Fruit fly (Drosophila melanogaster): ENCODE data around the gene CG4259.

The CG4259 gene

DNA sequence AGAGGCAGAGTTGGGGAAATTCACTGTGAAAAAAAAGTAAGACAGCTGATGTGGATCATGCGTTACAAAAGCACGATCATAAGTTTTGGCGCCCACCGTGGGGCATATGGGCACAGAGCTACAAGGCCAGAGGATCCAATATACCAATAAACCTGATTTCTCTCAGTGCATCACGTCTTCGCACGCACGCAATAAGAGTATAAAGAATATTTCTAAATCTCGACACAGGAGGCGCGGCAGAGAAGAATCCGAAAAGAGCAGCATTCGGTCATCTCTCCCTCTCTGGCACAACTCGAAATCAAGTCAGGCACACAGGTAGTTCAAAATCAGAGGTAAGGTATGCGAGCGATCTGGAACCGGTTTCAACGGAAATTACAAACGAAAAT lies 34.5 kb upstream of the CG4259 start:
- TF ChIP-seq CG17806 (tag; optimal IDR thresholded peaks at IDR 0.05): peak; percentile 94
- peak; percentile 89 for TF ChIP-seq CG12605 (GFP tag; IDR thresholded peaks at IDR 0.05)
- peak; percentile 91 for TF ChIP-seq Pif1B (GFP tag; optimal IDR thresholded peaks at IDR 0.05)
- TF ChIP-seq CG8159 (tag; optimal IDR thresholded peaks at IDR 0.05): peak; percentile 93
- peak; percentile 97 for TF ChIP-seq fd96Ca (GFP tag; IDR thresholded peaks at IDR 0.05)
- TF ChIP-seq Ets98B (GFP tag; IDR thresholded peaks at IDR 0.05): peak; percentile 87
- TF ChIP-seq EcR (GFP tag; optimal IDR thresholded peaks at IDR 0.05): peak; percentile 72
- peak; percentile 92 for TF ChIP-seq CG8301 (tag; optimal IDR thresholded peaks at IDR 0.05)
- TF ChIP-seq rn (GFP tag; IDR thresholded peaks at IDR 0.05): peak; percentile 94
- peak; percentile 89 for TF ChIP-seq CG13204 (GFP tag; optimal IDR thresholded peaks at IDR 0.05)
- TF ChIP-seq CG14655 (GFP tag; optimal IDR thresholded peaks at IDR 0.05): peak; percentile 94
- TF ChIP-seq CG15710 (tag; optimal IDR thresholded peaks at IDR 0.05): peak; percentile 97
- TF ChIP-seq CG10348 (GFP tag; IDR thresholded peaks at IDR 0.05): peak; percentile 55; the same call in 1 of the 2 replicates
- peak; percentile 94 for TF ChIP-seq CG34367 (tag; optimal IDR thresholded peaks at IDR 0.05)
- peak; percentile 76 for TF ChIP-seq D1 (tag; optimal IDR thresholded peaks at IDR 0.05)
- peak; percentile 93 for TF ChIP-seq gl (tag; optimal IDR thresholded peaks at IDR 0.05)
- TF ChIP-seq Pif1A (GFP tag; optimal IDR thresholded peaks at IDR 0.05): peak; percentile 92
- peak; percentile 93 for TF ChIP-seq Snoo (tag; optimal IDR thresholded peaks at IDR 0.05)
- TF ChIP-seq CG32121 (GFP tag; IDR thresholded peaks at IDR 0.05): peak; percentile 86
- peak; percentile 94 for TF ChIP-seq CG9948 (tag; optimal IDR thresholded peaks at IDR 0.05)
- peak; percentile 96 for TF ChIP-seq CG4496 (GFP tag; IDR thresholded peaks at IDR 0.05)

DNA sequence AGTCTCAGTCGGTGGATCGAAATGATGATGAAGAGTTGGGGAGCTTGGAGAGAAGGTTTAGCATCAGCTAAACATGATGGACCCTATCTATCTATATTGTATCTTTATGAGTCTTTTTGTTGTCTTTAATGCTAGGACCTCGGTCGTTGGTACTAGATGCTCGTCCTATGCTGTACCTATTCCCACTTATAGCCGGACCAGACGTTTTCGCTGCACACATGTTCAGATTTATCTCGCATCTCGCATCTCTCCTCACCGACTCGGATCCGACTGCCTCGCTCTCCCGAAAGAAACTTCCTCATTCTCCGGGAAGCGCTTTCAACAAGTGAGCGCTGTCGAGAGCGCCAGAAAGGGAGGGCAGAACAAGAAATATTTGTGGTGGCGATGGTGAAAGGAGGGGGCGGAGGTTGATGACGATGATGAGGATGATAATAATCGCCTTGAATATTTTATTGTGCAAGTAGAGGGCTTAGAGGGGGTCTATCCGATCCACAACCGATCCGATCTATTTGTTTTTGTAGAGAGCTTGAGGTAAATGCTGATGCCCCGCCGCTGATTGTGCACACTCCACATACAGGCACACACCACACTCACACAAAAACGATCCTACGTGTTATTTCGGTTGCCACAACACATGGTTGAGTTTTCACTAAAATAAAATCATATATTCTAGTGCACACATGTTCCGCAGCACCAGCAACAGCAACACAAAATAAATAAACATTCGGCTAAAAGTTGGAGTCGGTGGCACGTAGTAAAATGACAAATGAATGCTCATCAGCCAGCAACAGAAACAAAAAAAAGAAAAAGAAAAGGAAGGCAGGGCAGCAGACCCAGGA lies 33.9 kb upstream of the CG4259 start:
- TF ChIP-seq CG34367 (tag; optimal IDR thresholded peaks at IDR 0.05) (peak; percentile 55), CG14655 (GFP tag; optimal IDR thresholded peaks at IDR 0.05) (peak; percentile 73), CG15710 (tag; optimal IDR thresholded peaks at IDR 0.05) (peak; percentile 48), Pif1B (GFP tag; optimal IDR thresholded peaks at IDR 0.05) (peak; percentile 46), CG32121 (GFP tag; IDR thresholded peaks at IDR 0.05) (no peak), CG4496 (GFP tag; IDR thresholded peaks at IDR 0.05) (peak; percentile 67; the same call in 1 of the 3 replicates), CG8301 (tag; optimal IDR thresholded peaks at IDR 0.05) (peak; percentile 67), CG12605 (GFP tag; IDR thresholded peaks at IDR 0.05) (no peak; the same call in 1 of the 2 replicates), fd96Ca (GFP tag; IDR thresholded peaks at IDR 0.05) (0 out of 3 replicates have a peak, but pooled peaks have one; percentile 32), CG17806 (tag; optimal IDR thresholded peaks at IDR 0.05) (peak; percentile 60), Snoo (tag; optimal IDR thresholded peaks at IDR 0.05) (no peak), Ets98B (GFP tag; IDR thresholded peaks at IDR 0.05) (peak; percentile 61), EcR (GFP tag; optimal IDR thresholded peaks at IDR 0.05) (no peak), D1 (tag; optimal IDR thresholded peaks at IDR 0.05) (no peak), gl (tag; optimal IDR thresholded peaks at IDR 0.05) (no peak), Pif1A (GFP tag; optimal IDR thresholded peaks at IDR 0.05) (peak; percentile 65), CG10348 (GFP tag; IDR thresholded peaks at IDR 0.05) (no peak), CG8159 (tag; optimal IDR thresholded peaks at IDR 0.05) (peak; percentile 77), CG13204 (GFP tag; optimal IDR thresholded peaks at IDR 0.05) (peak; percentile 29), rn (GFP tag; IDR thresholded peaks at IDR 0.05) (no peak), CG9948 (tag; optimal IDR thresholded peaks at IDR 0.05) (peak; percentile 52)

DNA sequence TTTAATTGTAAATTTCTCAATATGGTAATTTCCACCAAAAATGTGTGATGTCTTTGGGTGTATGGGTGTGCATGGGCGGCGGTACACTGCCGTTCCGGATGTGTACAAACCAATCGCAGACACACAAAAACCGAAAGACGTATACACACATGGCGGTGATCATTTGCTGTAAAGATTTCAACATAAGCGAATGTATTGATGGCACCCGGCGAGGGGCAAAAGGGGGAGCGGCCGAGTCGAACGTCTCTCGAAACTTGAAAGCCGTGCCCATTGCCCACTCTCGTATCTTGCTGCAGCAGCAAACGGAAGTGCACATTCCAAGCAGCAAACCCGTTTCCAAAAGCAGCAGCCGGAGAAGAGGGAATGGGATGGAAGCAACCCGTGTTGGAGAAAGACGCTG lies 33.2 kb upstream of the CG4259 start:
- TF ChIP-seq CG8301 (tag; optimal IDR thresholded peaks at IDR 0.05) (no peak), CG14655 (GFP tag; optimal IDR thresholded peaks at IDR 0.05) (no peak), CG17806 (tag; optimal IDR thresholded peaks at IDR 0.05) (no peak), CG12605 (GFP tag; IDR thresholded peaks at IDR 0.05) (no peak), CG4496 (GFP tag; IDR thresholded peaks at IDR 0.05) (peak; percentile 62; the same call in 2 of the 3 replicates), Pif1B (GFP tag; optimal IDR thresholded peaks at IDR 0.05) (no peak), EcR (GFP tag; optimal IDR thresholded peaks at IDR 0.05) (peak; percentile 20), CG13204 (GFP tag; optimal IDR thresholded peaks at IDR 0.05) (peak; percentile 85), CG8159 (tag; optimal IDR thresholded peaks at IDR 0.05) (no peak), CG10348 (GFP tag; IDR thresholded peaks at IDR 0.05) (0 out of 2 replicates have a peak, but pooled peaks have one; percentile 33), CG15710 (tag; optimal IDR thresholded peaks at IDR 0.05) (no peak), Pif1A (GFP tag; optimal IDR thresholded peaks at IDR 0.05) (no peak), Ets98B (GFP tag; IDR thresholded peaks at IDR 0.05) (no peak), fd96Ca (GFP tag; IDR thresholded peaks at IDR 0.05) (peak; percentile 33; the same call in 1 of the 3 replicates), CG9948 (tag; optimal IDR thresholded peaks at IDR 0.05) (no peak), D1 (tag; optimal IDR thresholded peaks at IDR 0.05) (no peak), CG32121 (GFP tag; IDR thresholded peaks at IDR 0.05) (no peak), Snoo (tag; optimal IDR thresholded peaks at IDR 0.05) (no peak), rn (GFP tag; IDR thresholded peaks at IDR 0.05) (0 out of 2 replicates have a peak, but pooled peaks have one; percentile 3), gl (tag; optimal IDR thresholded peaks at IDR 0.05) (no peak), CG34367 (tag; optimal IDR thresholded peaks at IDR 0.05) (no peak)

DNA sequence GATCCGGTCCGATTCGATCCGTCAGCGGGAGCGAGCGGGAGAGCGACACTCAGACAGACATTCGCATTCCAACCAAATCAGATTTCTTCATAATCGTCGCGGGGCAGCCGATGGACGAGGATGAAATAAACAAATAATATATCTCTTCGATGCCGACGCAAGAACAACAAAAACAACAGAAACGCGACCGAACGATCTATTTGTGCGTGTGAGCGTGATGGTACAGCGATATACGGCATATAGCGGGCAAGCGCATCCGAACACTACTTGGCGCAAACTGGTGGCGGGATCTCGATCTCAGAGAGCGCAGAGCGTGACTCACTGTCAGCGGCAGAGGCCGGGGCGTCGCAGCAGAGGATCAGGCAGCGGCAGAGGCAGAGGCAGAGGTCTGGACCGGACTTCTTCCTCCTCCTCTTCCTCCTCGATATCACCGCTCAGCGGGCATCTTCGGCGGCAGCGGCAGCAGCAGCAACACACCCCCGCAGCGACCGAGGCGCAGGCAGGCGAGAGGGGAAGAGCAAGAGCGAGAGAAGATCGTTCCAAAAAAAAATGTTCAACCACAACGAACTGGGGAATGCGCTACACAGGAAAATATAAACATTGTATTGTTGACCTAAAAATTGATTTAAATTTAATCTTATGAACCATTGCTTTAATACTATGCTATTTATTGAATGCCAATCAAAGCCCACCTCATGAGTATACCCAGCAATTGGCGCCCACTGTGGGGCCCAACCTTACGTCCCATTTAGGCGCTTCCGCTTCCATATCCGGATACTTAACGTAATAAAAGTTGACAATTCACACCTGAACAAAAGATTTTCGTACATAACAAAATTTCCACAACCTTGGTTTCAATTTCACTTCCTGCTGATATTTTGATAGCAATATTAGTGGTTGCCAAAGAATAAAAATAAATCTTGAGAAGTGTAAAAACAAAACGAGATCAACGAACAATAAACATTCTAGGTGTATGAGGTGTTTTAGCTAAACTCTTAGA lies 32.5 kb upstream of the CG4259 start:
- TF ChIP-seq CG14655 (GFP tag; optimal IDR thresholded peaks at IDR 0.05) (no peak), CG10348 (GFP tag; IDR thresholded peaks at IDR 0.05) (no peak), Ets98B (GFP tag; IDR thresholded peaks at IDR 0.05) (no peak; the same call in 1 of the 2 replicates), Pif1B (GFP tag; optimal IDR thresholded peaks at IDR 0.05) (no peak), CG17806 (tag; optimal IDR thresholded peaks at IDR 0.05) (peak; percentile 53), CG8301 (tag; optimal IDR thresholded peaks at IDR 0.05) (peak; percentile 44), fd96Ca (GFP tag; IDR thresholded peaks at IDR 0.05) (peak; percentile 39; the same call in 1 of the 3 replicates), EcR (GFP tag; optimal IDR thresholded peaks at IDR 0.05) (peak; percentile 86), CG4496 (GFP tag; IDR thresholded peaks at IDR 0.05) (no peak; the same call in none of the 3 replicates), D1 (tag; optimal IDR thresholded peaks at IDR 0.05) (no peak), Snoo (tag; optimal IDR thresholded peaks at IDR 0.05) (peak; percentile 35), rn (GFP tag; IDR thresholded peaks at IDR 0.05) (peak; percentile 37; the same call in 1 of the 2 replicates), CG32121 (GFP tag; IDR thresholded peaks at IDR 0.05) (peak; percentile 39; the same call in 1 of the 2 replicates), CG13204 (GFP tag; optimal IDR thresholded peaks at IDR 0.05) (peak; percentile 100), gl (tag; optimal IDR thresholded peaks at IDR 0.05) (no peak), CG15710 (tag; optimal IDR thresholded peaks at IDR 0.05) (peak; percentile 50), CG9948 (tag; optimal IDR thresholded peaks at IDR 0.05) (peak; percentile 68), CG8159 (tag; optimal IDR thresholded peaks at IDR 0.05) (peak; percentile 63), CG12605 (GFP tag; IDR thresholded peaks at IDR 0.05) (peak; percentile 28; the same call in 1 of the 2 replicates), Pif1A (GFP tag; optimal IDR thresholded peaks at IDR 0.05) (peak; percentile 14), CG34367 (tag; optimal IDR thresholded peaks at IDR 0.05) (peak; percentile 20)
